Worm (Caenorhabditis elegans) whole organism, midembryonic: ENCODE measurements around the gene gpd-3.

ENCODE experiments used
- flt-1 ChIP-seq: fragments of 200-800 bp; sonication (Bioruptor generic); IDR thresholded peaks from 2 replicates; pipeline ENCODE4 v1.3.6; 2022; ENCODE audit warnings: missing genetic modification characterization, missing compliant biosample characterization
- ztf-29 ChIP-seq: fragments of 200-800 bp; sonication (Bioruptor generic); IDR thresholded peaks from 2 replicates; pipeline ENCODE4 v1.3.6; 2022; ENCODE audit warnings: missing genetic modification reagents, missing genetic modification characterization, missing compliant biosample characterization

DNA sequence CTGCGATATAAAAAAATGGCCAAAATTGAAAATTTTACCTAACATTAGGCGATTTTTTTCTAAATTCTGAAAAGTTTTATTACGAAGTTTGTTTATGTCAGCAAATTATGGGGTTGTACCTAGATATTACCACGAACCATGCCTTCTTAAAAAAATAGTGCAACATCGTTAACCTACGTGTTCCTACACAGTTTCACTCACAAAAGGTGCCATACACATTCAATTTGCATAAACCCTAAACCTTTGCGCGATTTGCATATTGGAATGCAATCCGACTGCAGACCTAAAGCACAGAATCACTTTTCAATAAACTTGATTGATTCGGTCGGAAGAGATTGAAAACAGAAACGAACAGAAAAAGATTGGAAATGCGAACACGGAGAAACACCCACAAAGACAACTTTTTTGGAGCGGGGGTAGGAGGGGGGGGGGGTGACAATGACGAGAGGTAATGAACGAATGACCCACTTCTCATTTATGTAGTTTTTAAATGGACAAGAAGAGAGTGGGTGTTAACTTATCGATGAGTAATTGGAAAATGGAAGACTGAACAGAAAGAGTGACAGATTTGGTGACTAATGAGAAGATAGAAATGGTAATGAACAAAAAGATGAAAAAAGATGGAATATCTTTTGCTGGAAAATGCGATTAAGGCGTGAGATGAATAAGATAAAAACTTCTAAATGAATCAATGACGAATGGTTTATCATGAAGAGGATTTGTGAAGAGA, 43.1 kb upstream of the gpd-3 start:
- TF ChIP-seq ztf-29 (GFP tag; lab: Robert Waterston, UW): no peak
- TF ChIP-seq flt-1 (GFP tag; lab: Robert Waterston, UW): no peak
